Fruit fly (Drosophila melanogaster) whole organism, adult: Measurements from ENCODE around the gene Cpr67Fa2.

Experiments
- CG11617 ChIP-seq: fragments of 200-800 bp; sonication (Bioruptor generic); optimal IDR thresholded peaks from 2 replicates; lab custom pipeline; 2017; ENCODE audit warnings: mild to moderate bottlenecking, missing biosample characterization, missing genetic modification reagents, missing genetic modification characterization
- CG12768 ChIP-seq: fragments of 200-800 bp; sonication (Bioruptor generic); optimal IDR thresholded peaks from 2 replicates; lab custom pipeline; 2017; ENCODE audit warnings: missing biosample characterization, missing genetic modification characterization, mild to moderate bottlenecking, moderate library complexity, missing genetic modification reagents
- CG14711 ChIP-seq: fragments of 200-800 bp; sonication (Bioruptor generic); optimal IDR thresholded peaks from 2 replicates; lab custom pipeline; 2018; ENCODE audit warnings: missing biosample characterization, mild to moderate bottlenecking, missing genetic modification characterization, moderate library complexity
- CG1620 ChIP-seq: fragments of 200-800 bp; sonication (Bioruptor generic); optimal IDR thresholded peaks from 2 replicates; lab custom pipeline; 2016; ENCODE audit warnings: missing biosample characterization, missing genetic modification characterization
- CG33017 ChIP-seq: fragments of 200-800 bp; sonication (Bioruptor generic); optimal IDR thresholded peaks from 2 replicates; lab custom pipeline; 2018; ENCODE audit warnings: missing biosample characterization, mild to moderate bottlenecking, missing genetic modification characterization, moderate library complexity
- CG5204 ChIP-seq: fragments of 200-800 bp; sonication (Bioruptor generic); optimal IDR thresholded peaks from 2 replicates; lab custom pipeline; 2016; ENCODE audit warnings: missing biosample characterization, missing genetic modification characterization
- CG7045 ChIP-seq: fragments of 200-800 bp; sonication (Bioruptor generic); optimal IDR thresholded peaks from 2 replicates; lab custom pipeline; 2017; ENCODE audit warnings: missing biosample characterization, mild to moderate bottlenecking, missing genetic modification characterization
- CG7101 ChIP-seq: fragments of 200-800 bp; sonication (Bioruptor generic); optimal IDR thresholded peaks from 2 replicates; lab custom pipeline; 2018; ENCODE audit warnings: missing biosample characterization, mild to moderate bottlenecking, missing genetic modification characterization, moderate library complexity
- Clk ChIP-seq: fragments of 200-800 bp; sonication (Bioruptor generic); optimal IDR thresholded peaks from 2 replicates; lab custom pipeline; 2017; ENCODE audit warnings: missing biosample characterization, missing genetic modification characterization
- Crg-1 ChIP-seq: fragments of 200-800 bp; sonication (Bioruptor generic); optimal IDR thresholded peaks from 2 replicates; lab custom pipeline; 2016; ENCODE audit warnings: missing biosample characterization, missing genetic modification characterization
- Hr96 ChIP-seq: fragments of 200-800 bp; sonication (Bioruptor generic); optimal IDR thresholded peaks from 2 replicates; lab custom pipeline; 2016; ENCODE audit warnings: missing biosample characterization, missing genetic modification characterization
- Mnt ChIP-seq: fragments of 200-800 bp; sonication (Bioruptor generic); optimal IDR thresholded peaks from 2 replicates; lab custom pipeline; 2016; ENCODE audit warnings: missing biosample characterization, mild to moderate bottlenecking, missing genetic modification characterization
- bab1 ChIP-seq: fragments of 200-800 bp; sonication (Bioruptor generic); optimal IDR thresholded peaks from 3 replicates; lab custom pipeline; 2019; ENCODE audit warnings: missing biosample characterization, mild to moderate bottlenecking, missing genetic modification characterization, moderate library complexity
- cic ChIP-seq: fragments of 200-800 bp; sonication (Bioruptor generic); optimal IDR thresholded peaks from 2 replicates; lab custom pipeline; 2017; ENCODE audit warnings: missing biosample characterization, mild to moderate bottlenecking, missing genetic modification characterization, moderate library complexity
- cnc ChIP-seq, 2 experiments: fragments of >200 bp; optimal IDR thresholded peaks; 2 replicates each; lab custom pipeline; 2017
- kay ChIP-seq: fragments of 200-800 bp; sonication (Bioruptor generic); peaks from one replicate; lab custom pipeline; 2016; ENCODE audit warnings: missing biosample characterization, missing genetic modification characterization, borderline replicate concordance
- ovo ChIP-seq: fragments of 200-800 bp; sonication (Bioruptor generic); optimal IDR thresholded peaks from 2 replicates; lab custom pipeline; 2016; ENCODE audit warnings: missing biosample characterization, missing genetic modification characterization
- pad ChIP-seq: fragments of 200-800 bp; sonication (Bioruptor generic); optimal IDR thresholded peaks from 3 replicates; lab custom pipeline; 2017; ENCODE audit warnings: missing biosample characterization, missing genetic modification characterization, mild to moderate bottlenecking, moderate library complexity, missing genetic modification reagents
- tj ChIP-seq: fragments of 200-800 bp; sonication (Bioruptor generic); optimal IDR thresholded peaks from 3 replicates; lab custom pipeline; 2017; ENCODE audit warnings: missing biosample characterization, mild to moderate bottlenecking, missing genetic modification characterization, moderate library complexity
- toe ChIP-seq: fragments of 200-800 bp; sonication (Bioruptor generic); optimal IDR thresholded peaks from 2 replicates; lab custom pipeline; 2016; ENCODE audit warnings: missing biosample characterization, missing genetic modification characterization

Gene Cpr67Fa2

DNA sequence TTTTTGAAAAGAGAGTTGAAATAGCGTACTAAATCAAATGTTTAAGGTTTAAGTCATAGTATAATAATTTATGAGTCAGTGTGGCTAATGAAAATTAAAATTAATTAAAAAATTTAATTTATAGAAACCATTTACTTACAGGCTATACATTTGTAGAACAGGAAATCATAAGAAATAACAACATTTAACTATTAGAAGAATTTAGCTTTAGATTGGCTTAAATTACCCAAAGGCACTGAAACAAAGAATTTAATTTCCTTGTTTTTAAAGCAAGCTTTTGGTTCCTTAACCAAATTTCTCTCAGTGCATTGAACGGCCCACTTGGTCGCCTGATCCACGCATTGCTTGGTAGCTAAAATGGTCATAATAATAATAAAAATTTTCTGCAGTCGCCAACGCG, 11.9 kb downstream of the Cpr67Fa2 start:
- no peak for TF ChIP-seq cnc (optimal IDR thresholded peaks at IDR 0.05; lab: Kevin White, UChicago)
- no peak for TF ChIP-seq bab1 (GFP tag; lab: Kevin White, UChicago)
- TF ChIP-seq tj (GFP tag; lab: Kevin White, UChicago): no peak
- no peak for TF ChIP-seq cic (GFP tag; lab: Kevin White, UChicago)
- no peak for TF ChIP-seq kay (GFP tag; lab: Kevin White, UChicago)
- TF ChIP-seq CG12768 (GFP tag; lab: Kevin White, UChicago): no peak
- TF ChIP-seq toe: no peak
- no peak for TF ChIP-seq pad (GFP tag; lab: Kevin White, UChicago)
- TF ChIP-seq CG7045 (GFP tag; lab: Kevin White, UChicago): no peak
- TF ChIP-seq Crg-1 (GFP tag; lab: Kevin White, UChicago): no peak
- no peak for TF ChIP-seq CG1620 (GFP tag; lab: Kevin White, UChicago)
- TF ChIP-seq ovo (GFP tag; lab: Kevin White, UChicago): no peak
- TF ChIP-seq Clk: no peak
- no peak for TF ChIP-seq CG7101 (tag; lab: Kevin White, UChicago)
- TF ChIP-seq CG5204: no peak
- TF ChIP-seq Mnt: no peak

DNA sequence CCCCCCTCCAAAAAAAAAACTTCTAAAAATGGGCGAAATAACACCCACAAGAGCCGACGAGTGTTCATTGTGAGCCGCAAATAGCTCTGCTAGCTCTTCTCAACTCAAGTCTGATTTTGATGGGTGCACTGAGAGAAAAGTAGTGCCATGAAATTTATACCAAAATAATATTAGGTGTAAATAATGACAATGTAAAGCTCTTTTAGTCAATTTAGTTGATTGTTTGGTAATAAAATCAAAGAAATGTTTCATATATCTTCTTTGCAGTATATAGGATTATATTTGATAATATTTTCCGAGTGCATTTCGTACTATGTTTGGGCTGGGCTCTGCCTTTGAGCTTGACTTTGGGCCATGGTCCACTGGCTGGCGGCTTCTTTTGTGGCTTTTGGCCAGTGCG, 13.3 kb downstream of the Cpr67Fa2 start:
- no peak for TF ChIP-seq CG12768 (GFP tag; lab: Kevin White, UChicago)

DNA sequence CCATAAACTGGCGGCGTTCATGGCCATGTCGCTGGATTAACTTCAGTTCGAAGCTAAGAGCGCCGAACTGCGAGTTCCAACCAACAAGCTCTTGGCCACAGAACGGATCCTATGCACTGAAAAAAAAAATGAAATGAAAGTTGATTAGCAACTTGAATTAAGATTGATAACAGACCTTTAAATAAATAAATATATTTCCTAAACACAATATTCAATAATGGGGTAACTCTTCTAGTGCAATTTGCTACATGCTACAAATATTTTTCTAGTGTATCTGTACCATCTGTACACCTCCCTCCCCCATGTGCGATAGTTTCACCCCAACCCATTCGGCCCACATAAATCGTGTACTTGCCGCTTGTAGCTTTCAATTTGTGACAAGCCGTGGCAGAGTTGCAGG, 18.1 kb downstream of the Cpr67Fa2 start:
- TF ChIP-seq cnc (optimal IDR thresholded peaks at IDR 0.05; lab: Kevin White, UChicago): no peak
- TF ChIP-seq CG33017 (tag; lab: Kevin White, UChicago): no peak
- TF ChIP-seq CG11617 (GFP tag; lab: Kevin White, UChicago): no peak
- TF ChIP-seq cic (GFP tag; lab: Kevin White, UChicago): no peak
- TF ChIP-seq Clk: no peak
- TF ChIP-seq Crg-1 (GFP tag; lab: Kevin White, UChicago): no peak
- no peak for TF ChIP-seq CG5204
- no peak for TF ChIP-seq CG1620 (GFP tag; lab: Kevin White, UChicago)

- TF ChIP-seq CG5204: no peak
- TF ChIP-seq cic (GFP tag; lab: Kevin White, UChicago): no peak
- no peak for TF ChIP-seq cnc (optimal IDR thresholded peaks at IDR 0.05; lab: Kevin White, UChicago)
- no peak for TF ChIP-seq pad (GFP tag; lab: Kevin White, UChicago)
- no peak for TF ChIP-seq CG1620 (GFP tag; lab: Kevin White, UChicago)
- no peak for TF ChIP-seq CG14711
- no peak for TF ChIP-seq Crg-1 (GFP tag; lab: Kevin White, UChicago)
- no peak for TF ChIP-seq CG7045 (GFP tag; lab: Kevin White, UChicago)
- no peak for TF ChIP-seq toe
- no peak for TF ChIP-seq Clk
- TF ChIP-seq ovo (GFP tag; lab: Kevin White, UChicago): no peak
- TF ChIP-seq bab1 (GFP tag; lab: Kevin White, UChicago): no peak
- TF ChIP-seq kay (GFP tag; lab: Kevin White, UChicago): no peak
- TF ChIP-seq CG7101 (tag; lab: Kevin White, UChicago): no peak
- TF ChIP-seq Hr96 (GFP tag; lab: Kevin White, UChicago): no peak
- no peak for TF ChIP-seq CG11617 (GFP tag; lab: Kevin White, UChicago)
- no peak for TF ChIP-seq CG33017 (tag; lab: Kevin White, UChicago)
- TF ChIP-seq CG12768 (GFP tag; lab: Kevin White, UChicago): no peak
- TF ChIP-seq Mnt: no peak
- no peak for TF ChIP-seq tj (GFP tag; lab: Kevin White, UChicago)
These were observed 21.7 kb downstream of the Cpr67Fa2 start for dm6 chr3L:10913214-10913613.

DNA sequence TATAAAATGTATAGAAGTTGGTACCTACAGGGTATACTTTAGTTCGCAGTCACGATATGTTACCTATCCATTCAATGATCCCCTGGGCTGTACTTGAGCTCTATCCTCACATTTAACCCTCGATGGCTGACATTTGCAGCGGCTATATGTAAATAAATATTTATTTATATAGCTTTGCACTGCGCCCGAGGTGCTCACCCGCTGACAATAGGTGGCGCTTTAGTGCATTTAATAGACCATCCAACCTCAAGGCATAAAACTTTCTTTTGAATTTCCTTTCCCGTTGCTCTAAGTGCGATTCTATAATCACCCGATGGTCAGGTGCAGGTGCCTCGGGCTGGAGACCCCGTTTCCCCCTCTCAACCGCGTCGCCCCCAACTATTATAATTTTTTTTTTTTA, 25.7 kb downstream of the Cpr67Fa2 start:
- TF ChIP-seq tj (GFP tag; lab: Kevin White, UChicago) (no peak), Clk (no peak), toe (no peak), CG11617 (GFP tag; lab: Kevin White, UChicago) (no peak), Hr96 (GFP tag; lab: Kevin White, UChicago) (no peak), CG7101 (tag; lab: Kevin White, UChicago) (no peak), bab1 (GFP tag; lab: Kevin White, UChicago) (no peak), cnc (optimal IDR thresholded peaks at IDR 0.05; lab: Kevin White, UChicago) (no peak), CG12768 (GFP tag; lab: Kevin White, UChicago) (no peak), Crg-1 (GFP tag; lab: Kevin White, UChicago) (no peak), CG5204 (no peak), CG33017 (tag; lab: Kevin White, UChicago) (no peak), pad (GFP tag; lab: Kevin White, UChicago) (no peak), Mnt (no peak), kay (GFP tag; lab: Kevin White, UChicago) (no peak), ovo (GFP tag; lab: Kevin White, UChicago) (no peak), CG7045 (GFP tag; lab: Kevin White, UChicago) (no peak)

DNA sequence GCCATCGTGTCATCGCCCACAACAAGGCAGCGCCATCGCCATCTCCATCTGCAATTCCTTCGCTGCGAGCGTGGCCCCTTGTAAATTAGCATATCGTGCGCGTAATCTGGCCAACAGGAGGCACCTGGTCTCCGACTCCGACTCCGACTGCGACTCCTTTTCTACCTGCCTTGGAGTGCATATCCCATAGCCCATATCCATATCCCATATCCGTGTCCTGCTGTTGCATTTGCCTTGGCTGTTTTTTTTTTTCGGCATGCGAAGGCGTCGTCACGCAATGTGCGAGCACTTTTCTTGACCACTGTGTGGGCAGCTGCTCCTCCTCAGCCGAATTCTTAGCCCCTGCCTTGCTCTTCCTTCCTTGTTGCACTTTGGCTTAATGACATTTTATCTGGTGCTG, 26.9 kb downstream of the Cpr67Fa2 start:
- no peak for TF ChIP-seq kay (GFP tag; lab: Kevin White, UChicago)
- TF ChIP-seq CG1620 (GFP tag; lab: Kevin White, UChicago): no peak
- TF ChIP-seq cic (GFP tag; lab: Kevin White, UChicago): no peak
- TF ChIP-seq pad (GFP tag; lab: Kevin White, UChicago): no peak
- no peak for TF ChIP-seq ovo (GFP tag; lab: Kevin White, UChicago)
- TF ChIP-seq cnc (optimal IDR thresholded peaks at IDR 0.05; lab: Kevin White, UChicago): no peak

dm6 chr3L:10922973-10923372, 31.5 kb downstream of the Cpr67Fa2 start:
- no peak for TF ChIP-seq Hr96 (GFP tag; lab: Kevin White, UChicago)
- no peak for TF ChIP-seq kay (GFP tag; lab: Kevin White, UChicago)
- no peak for TF ChIP-seq toe
